Worm (Caenorhabditis elegans): ENCODE measurements around the gene npp-22.

Gene npp-22

ce11 chrV:11777846-11778245, 44.6 kb upstream of the npp-22 start:
- TF ChIP-seq nhr-237 (tag; optimal IDR thresholded peaks at IDR 0.05) (no peak), nhr-28 (tag; optimal IDR thresholded peaks at IDR 0.05) (no peak), egl-27 (tag; optimal IDR thresholded peaks at IDR 0.05) (no peak), nfya-1 (tag; optimal IDR thresholded peaks at IDR 0.05; ENCODE audit: insufficient read depth) (peak; percentile 19), snpc-4 (tag; optimal IDR thresholded peaks at IDR 0.05) (no peak), ZK546.5 (tag; optimal IDR thresholded peaks at IDR 0.05) (no peak), hmg-11 (tag; optimal IDR thresholded peaks at IDR 0.05) (no peak), unc-39 (tag; optimal IDR thresholded peaks at IDR 0.05) (no peak), nhr-77 (tag; optimal IDR thresholded peaks at IDR 0.05) (no peak), elt-3 (tag; optimal IDR thresholded peaks at IDR 0.05) (peak in 1 of 3 experiments; percentile 42), sea-2 (GFP tag; optimal IDR thresholded peaks at IDR 0.05) (no peak), ama-1 (optimal IDR thresholded peaks at IDR 0.05) (no peak), ceh-9 (tag; optimal IDR thresholded peaks at IDR 0.05) (no peak), nhr-67 (tag; optimal IDR thresholded peaks at IDR 0.05) (no peak), tbx-2 (tag; optimal IDR thresholded peaks at IDR 0.05) (no peak), nhr-23 (tag; optimal IDR thresholded peaks at IDR 0.05) (no peak), fos-1 (tag; optimal IDR thresholded peaks at IDR 0.05) (no peak), nhr-25 (tag; optimal IDR thresholded peaks at IDR 0.05) (no peak), daf-12 (tag; optimal IDR thresholded peaks at IDR 0.05) (no peak), egl-5 (tag; optimal IDR thresholded peaks at IDR 0.05) (peak; percentile 47), mdl-1 (tag; optimal IDR thresholded peaks at IDR 0.05) (no peak), aly-2 (tag; optimal IDR thresholded peaks at IDR 0.05) (no peak), pha-4 (tag; optimal IDR thresholded peaks at IDR 0.05) (peak; percentile 6), elt-2 (tag; optimal IDR thresholded peaks at IDR 0.05) (peak; percentile 62), pqm-1 (tag; optimal IDR thresholded peaks at IDR 0.05) (peak; percentile 13)

- TF ChIP-seq tbx-2 (tag; optimal IDR thresholded peaks at IDR 0.05) (no peak), skn-1 (tag; optimal IDR thresholded peaks at IDR 0.05) (no peak), fkh-2 (tag; optimal IDR thresholded peaks at IDR 0.05) (no peak), lin-15B (tag; optimal IDR thresholded peaks at IDR 0.05) (no peak), nhr-43 (tag; optimal IDR thresholded peaks at IDR 0.05; ENCODE audit: poor library complexity, severe bottlenecking) (no peak), nhr-25 (tag; optimal IDR thresholded peaks at IDR 0.05) (no peak), unc-62 (GFP tag; optimal IDR thresholded peaks at IDR 0.05) (no peak), nhr-67 (tag; optimal IDR thresholded peaks at IDR 0.05) (no peak), aly-2 (tag; optimal IDR thresholded peaks at IDR 0.05) (no peak), pha-4 (tag; optimal IDR thresholded peaks at IDR 0.05) (no peak), ceh-28 (tag; optimal IDR thresholded peaks at IDR 0.05) (no peak), elt-1 (tag; optimal IDR thresholded peaks at IDR 0.05) (no peak), ceh-16 (tag; optimal IDR thresholded peaks at IDR 0.05) (no peak), ztf-11 (tag; optimal IDR thresholded peaks at IDR 0.05) (no peak), sea-2 (GFP tag; optimal IDR thresholded peaks at IDR 0.05) (no peak), ceh-9 (tag; optimal IDR thresholded peaks at IDR 0.05) (no peak), nhr-76 (tag; optimal IDR thresholded peaks at IDR 0.05) (no peak), daf-12 (tag; optimal IDR thresholded peaks at IDR 0.05) (no peak)
These were observed 43.3 kb upstream of the npp-22 start, which contains the start of gene F55A11.6 for ce11 chrV:11776538-11776937. F55A11.6 (plus strand) TSS chrV:11776838.

ce11 chrV:11773934-11774333, 40.7 kb upstream of the npp-22 start:
- TF ChIP-seq nhr-25 (tag; optimal IDR thresholded peaks at IDR 0.05) (peak; percentile 44), nfya-1 (tag; optimal IDR thresholded peaks at IDR 0.05; ENCODE audit: insufficient read depth) (no peak), nhr-23 (tag; optimal IDR thresholded peaks at IDR 0.05) (peak; percentile 62), elt-2 (tag; optimal IDR thresholded peaks at IDR 0.05) (peak; percentile 8), ceh-9 (tag; optimal IDR thresholded peaks at IDR 0.05) (no peak)

- TF ChIP-seq nhr-23 (tag; optimal IDR thresholded peaks at IDR 0.05) = peak; percentile 47
- no peak for TF ChIP-seq ztf-11 (tag; optimal IDR thresholded peaks at IDR 0.05)
These were observed 40.1 kb upstream of the npp-22 start, which contains the start of gene bus-18 for ce11 chrV:11773420-11773819. bus-18 (plus strand) TSS chrV:11773720.

ce11 chrV:11770053-11770517, 36.8 kb upstream of the npp-22 start, which contains the start of gene F55A11.4:
F55A11.4 (plus strand) TSS chrV:11770467.
- TF ChIP-seq unc-62 (GFP tag; optimal IDR thresholded peaks at IDR 0.05) = no peak
- TF ChIP-seq ceh-16 (tag; optimal IDR thresholded peaks at IDR 0.05) = no peak
- TF ChIP-seq nhr-67 (tag; optimal IDR thresholded peaks at IDR 0.05) = no peak
- no peak for TF ChIP-seq zag-1 (tag; optimal IDR thresholded peaks at IDR 0.05)
- TF ChIP-seq ZK546.5 (tag; optimal IDR thresholded peaks at IDR 0.05) = no peak
- TF ChIP-seq ama-1 (optimal IDR thresholded peaks at IDR 0.05) = no peak
- no peak for TF ChIP-seq pha-4 (tag; optimal IDR thresholded peaks at IDR 0.05)
- no peak for TF ChIP-seq nhr-11 (tag; optimal IDR thresholded peaks at IDR 0.05)
- TF ChIP-seq mdl-1 (tag; optimal IDR thresholded peaks at IDR 0.05) = no peak
- no peak for TF ChIP-seq R02D3.7 (tag; optimal IDR thresholded peaks at IDR 0.05)
- TF ChIP-seq nhr-43 (tag; optimal IDR thresholded peaks at IDR 0.05; ENCODE audit: poor library complexity, severe bottlenecking) = no peak
- TF ChIP-seq daf-12 (tag; optimal IDR thresholded peaks at IDR 0.05) = no peak
- no peak for TF ChIP-seq elt-2 (tag; optimal IDR thresholded peaks at IDR 0.05)
- no peak for TF ChIP-seq snpc-4 (tag; optimal IDR thresholded peaks at IDR 0.05)
